Worm (Caenorhabditis elegans): Measurements from ENCODE around the gene F15E6.9.

DNA sequence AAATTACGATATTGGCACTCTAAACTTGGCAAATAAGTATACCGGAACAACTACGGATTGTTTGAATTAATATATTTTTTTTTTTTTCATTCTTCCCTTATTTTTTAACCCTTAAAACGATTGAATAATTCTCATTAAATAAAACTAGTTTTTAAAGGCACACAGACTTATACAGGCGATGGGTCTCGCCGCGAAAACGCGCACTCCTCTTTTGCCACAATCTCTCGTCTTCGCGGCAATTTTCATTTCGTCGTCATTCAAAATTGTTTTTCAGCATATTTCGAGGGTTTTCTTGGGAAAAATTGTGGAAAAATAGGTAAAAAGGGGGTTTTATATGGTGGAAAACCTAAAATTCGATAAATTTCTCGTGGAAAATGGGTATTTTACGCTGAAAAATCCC is 51.5 kb downstream of the F15E6.9 start:
- TF ChIP-seq ztf-11 (tag; optimal IDR thresholded peaks at IDR 0.05) (no peak), fkh-10 (GFP tag; optimal IDR thresholded peaks at IDR 0.05) (no peak), pha-4 (tag; optimal IDR thresholded peaks at IDR 0.05) (peak; percentile 71), nhr-28 (tag; optimal IDR thresholded peaks at IDR 0.05) (no peak), nhr-11 (tag; optimal IDR thresholded peaks at IDR 0.05) (no peak)

All from whole organism, L3 larva.